Worm (Caenorhabditis elegans): Measurements from ENCODE around the gene slc-17.3.

Gene slc-17.3

ce11 chrIII:7854494-7855184 is 10.4 kb downstream of the slc-17.3 start, which contains the start of gene rpl-35:
TSS of gene rpl-35 (plus strand) at chrIII:7855134.
- TF ChIP-seq W03F9.2 (tag; optimal IDR thresholded peaks at IDR 0.05) (peak; percentile 99), dao-5 (tag; optimal IDR thresholded peaks at IDR 0.05) (peak; percentile 79), him-1 (tag; optimal IDR thresholded peaks at IDR 0.05) (peak; percentile 99)

DNA sequence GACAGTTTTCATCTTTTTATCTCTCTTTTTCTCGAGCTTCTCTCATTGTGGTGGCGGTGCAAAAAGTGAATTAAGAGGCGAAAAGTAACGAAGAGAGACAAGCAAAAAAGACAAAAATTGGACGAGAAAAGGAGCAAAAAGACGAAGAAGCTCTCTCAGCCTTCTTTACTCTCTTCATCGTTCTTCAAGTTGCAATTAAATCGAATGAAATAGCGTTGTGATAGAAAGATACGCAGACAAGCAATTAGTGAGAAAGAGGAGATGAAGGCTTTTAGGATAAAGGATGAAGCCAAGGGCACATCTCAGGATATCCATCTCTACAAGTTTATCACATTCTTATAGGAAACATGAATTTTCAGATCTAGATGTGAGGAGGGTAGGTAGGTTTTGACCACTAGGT is 16.9 kb downstream of the slc-17.3 start:
- TF ChIP-seq W03F9.2 (tag; optimal IDR thresholded peaks at IDR 0.05) (no peak), dao-5 (tag; optimal IDR thresholded peaks at IDR 0.05) (no peak), him-1 (tag; optimal IDR thresholded peaks at IDR 0.05) (no peak)

ce11 chrIII:7843536-7843935 is 21.6 kb downstream of the slc-17.3 start, which contains the start of gene ZK652.8:
TSS of gene ZK652.8 (minus strand) at chrIII:7843636.
- no peak for TF ChIP-seq dao-5 (tag; optimal IDR thresholded peaks at IDR 0.05)
- TF ChIP-seq W03F9.2 (tag; optimal IDR thresholded peaks at IDR 0.05), result no peak
- no peak for TF ChIP-seq him-1 (tag; optimal IDR thresholded peaks at IDR 0.05)

DNA sequence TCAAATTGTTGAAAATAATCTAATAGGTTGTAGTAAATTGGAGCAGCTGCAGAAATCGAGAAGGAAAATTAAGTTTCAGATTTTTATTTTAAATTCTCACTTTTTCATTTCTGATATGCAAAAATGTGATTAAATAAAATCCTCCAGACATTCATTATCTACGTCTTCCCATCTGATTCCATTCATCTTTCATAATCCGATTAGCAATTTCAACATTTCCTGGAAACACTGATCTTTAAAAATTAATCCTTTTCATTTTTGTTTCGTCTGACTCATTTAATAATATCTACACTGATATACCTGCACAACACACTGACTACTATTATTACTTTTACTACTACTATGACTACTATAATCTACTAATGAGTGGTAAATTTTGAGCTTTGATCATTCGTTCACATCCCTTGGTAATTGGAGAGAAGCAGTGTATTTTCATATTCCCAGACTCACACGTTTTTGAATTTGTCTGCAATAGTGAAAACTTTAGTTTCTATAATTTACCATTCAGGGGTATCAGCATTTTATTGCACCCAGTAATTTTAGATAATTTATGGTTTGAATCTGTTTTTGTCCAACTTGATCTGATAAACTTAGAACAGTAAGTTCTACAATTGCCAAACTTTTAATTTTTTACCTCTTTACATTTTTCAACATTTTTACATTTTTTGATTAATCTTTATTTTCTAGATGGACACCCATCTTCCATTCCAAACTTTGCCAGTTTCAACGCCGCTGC is 26.0 kb downstream of the slc-17.3 start, which contains the start of gene ceh-23:
Gene ceh-23, plus strand, starts transcription at position 686 of the 736 bp plus-strand sequence.
- TF ChIP-seq him-1 (tag; optimal IDR thresholded peaks at IDR 0.05) (no peak), W03F9.2 (tag; optimal IDR thresholded peaks at IDR 0.05) (no peak), dao-5 (tag; optimal IDR thresholded peaks at IDR 0.05) (no peak)

- no peak for TF ChIP-seq dao-5 (tag; optimal IDR thresholded peaks at IDR 0.05)
- no peak for TF ChIP-seq him-1 (tag; optimal IDR thresholded peaks at IDR 0.05)
- no peak for TF ChIP-seq W03F9.2 (tag; optimal IDR thresholded peaks at IDR 0.05)
Observed at ce11 chrIII:7837567-7837966, 27.5 kb downstream of the slc-17.3 start.

- TF ChIP-seq W03F9.2 (tag; optimal IDR thresholded peaks at IDR 0.05) (no peak), dao-5 (tag; optimal IDR thresholded peaks at IDR 0.05) (no peak), him-1 (tag; optimal IDR thresholded peaks at IDR 0.05) (no peak)
Observed at ce11 chrIII:7835684-7836083, 29.4 kb downstream of the slc-17.3 start.

DNA sequence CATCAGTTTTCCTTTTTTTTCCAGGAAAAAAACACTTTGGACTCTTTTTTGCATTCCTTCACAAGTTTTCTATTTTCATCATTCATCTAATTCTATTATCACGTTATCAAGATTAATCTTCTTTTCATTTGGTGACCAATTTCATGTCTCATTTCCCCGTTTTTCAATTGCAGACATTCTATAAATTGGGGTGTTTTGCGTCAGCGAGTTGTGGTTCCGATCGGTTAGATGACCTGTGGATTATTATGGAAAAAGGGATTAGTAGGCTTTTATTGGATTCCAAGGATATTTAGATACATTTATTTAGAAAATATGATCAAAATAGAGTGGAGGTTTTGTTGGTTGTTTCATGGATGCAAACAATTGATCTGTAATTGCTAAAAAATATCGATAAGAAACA is 30.2 kb downstream of the slc-17.3 start:
- TF ChIP-seq him-1 (tag; optimal IDR thresholded peaks at IDR 0.05) (no peak), dao-5 (tag; optimal IDR thresholded peaks at IDR 0.05) (no peak), W03F9.2 (tag; optimal IDR thresholded peaks at IDR 0.05) (no peak)

- no peak for TF ChIP-seq W03F9.2 (tag; optimal IDR thresholded peaks at IDR 0.05)
- no peak for TF ChIP-seq him-1 (tag; optimal IDR thresholded peaks at IDR 0.05)
- TF ChIP-seq dao-5 (tag; optimal IDR thresholded peaks at IDR 0.05), result no peak
Observed at ce11 chrIII:7832473-7832872, 32.6 kb downstream of the slc-17.3 start.

- peak; percentile 50 for TF ChIP-seq W03F9.2 (tag; optimal IDR thresholded peaks at IDR 0.05)
- no peak for TF ChIP-seq dao-5 (tag; optimal IDR thresholded peaks at IDR 0.05)
- no peak for TF ChIP-seq him-1 (tag; optimal IDR thresholded peaks at IDR 0.05)
Observed at ce11 chrIII:7828576-7829461, 36.3 kb downstream of the slc-17.3 start, which contains the start of the genes egl-45 and kcmf-1. TSS of gene egl-45 (minus strand) at chrIII:7828626. TSS of gene kcmf-1 (plus strand) at chrIII:7829411.

ce11 chrIII:7824041-7824440 is 41.0 kb downstream of the slc-17.3 start:
- TF ChIP-seq W03F9.2 (tag; optimal IDR thresholded peaks at IDR 0.05) (no peak), dao-5 (tag; optimal IDR thresholded peaks at IDR 0.05) (no peak), him-1 (tag; optimal IDR thresholded peaks at IDR 0.05) (no peak)

DNA sequence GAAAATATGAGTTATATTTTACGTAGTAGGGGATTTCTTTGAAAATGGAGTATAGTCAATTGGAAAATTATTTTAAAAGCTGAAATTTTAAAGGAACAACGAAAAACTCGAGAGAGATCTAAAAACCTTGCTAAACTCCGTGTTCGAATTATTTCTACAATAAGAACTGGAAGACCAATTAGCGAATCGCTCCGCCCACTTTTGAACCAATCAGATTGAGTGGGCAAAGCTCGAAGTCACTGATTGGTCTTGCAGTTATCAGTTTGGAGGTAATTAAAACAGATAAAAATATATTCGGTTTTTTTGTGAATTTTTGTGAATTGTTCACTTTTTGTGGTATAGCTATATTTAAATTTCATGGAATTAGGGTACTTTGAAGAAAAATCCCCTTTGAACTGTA is 41.8 kb downstream of the slc-17.3 start:
- TF ChIP-seq W03F9.2 (tag; optimal IDR thresholded peaks at IDR 0.05) (no peak), him-1 (tag; optimal IDR thresholded peaks at IDR 0.05) (no peak), dao-5 (tag; optimal IDR thresholded peaks at IDR 0.05) (no peak)

DNA sequence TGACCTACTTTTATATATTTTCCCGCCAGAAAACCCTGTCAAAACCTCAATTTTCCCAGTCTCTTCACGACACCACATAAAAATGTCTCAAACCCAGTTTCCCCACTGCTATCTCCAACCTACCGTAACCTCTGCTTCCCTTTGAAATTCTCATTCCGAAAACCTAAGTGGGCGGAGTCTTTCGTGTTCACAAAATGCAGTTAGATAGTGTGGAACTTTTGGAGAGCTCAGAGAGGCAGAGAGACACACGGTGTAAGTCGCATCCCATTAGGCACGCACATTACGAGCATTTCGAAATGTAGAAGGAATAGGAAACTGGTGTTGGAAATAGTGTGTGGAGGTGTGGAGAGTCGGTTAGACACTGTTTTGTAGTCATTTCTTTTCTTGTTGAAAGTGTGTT is 45.2 kb downstream of the slc-17.3 start:
- TF ChIP-seq W03F9.2 (tag; optimal IDR thresholded peaks at IDR 0.05), result no peak

- TF ChIP-seq dao-5 (tag; optimal IDR thresholded peaks at IDR 0.05), result no peak
- no peak for TF ChIP-seq W03F9.2 (tag; optimal IDR thresholded peaks at IDR 0.05)
- no peak for TF ChIP-seq him-1 (tag; optimal IDR thresholded peaks at IDR 0.05)
Observed at ce11 chrIII:7818965-7819364, 46.1 kb downstream of the slc-17.3 start.

Measured in whole organism, L4/young adult.